Worm (Caenorhabditis elegans) whole organism, mixed stage, embryonic: ENCODE results near the gene mvb-12.

Experiments
- M03D4.4 ChIP-seq: sonication (generic microtip); optimal IDR thresholded peaks from 2 replicates; lab custom pipeline; 2017; ENCODE audit warnings: mild to moderate bottlenecking, missing genetic modification characterization, missing compliant biosample characterization
- bed-3 ChIP-seq: fragments of 200-800 bp; sonication (Bioruptor generic); optimal IDR thresholded peaks from 3 replicates; lab custom pipeline; 2018; ENCODE audit warnings: mild to moderate bottlenecking, missing genetic modification characterization, moderate library complexity, missing compliant biosample characterization
- blmp-1 ChIP-seq: fragments of 150-350 bp; optimal IDR thresholded peaks from 2 replicates; lab custom pipeline; 2014; ENCODE audit warnings: missing biosample characterization, missing genetic modification characterization
- ceh-39 ChIP-seq: fragments of 150-350 bp; optimal IDR thresholded peaks from 2 replicates; lab custom pipeline; 2014; ENCODE audit warnings: missing biosample characterization, missing genetic modification characterization
- ceh-43 ChIP-seq: fragments of 200-800 bp; sonication (Bioruptor generic); optimal IDR thresholded peaks from 2 replicates; lab custom pipeline; 2018; ENCODE audit warnings: mild to moderate bottlenecking, missing genetic modification characterization, moderate library complexity, missing compliant biosample characterization
- ceh-83 ChIP-seq: fragments of 200-800 bp; sonication (Bioruptor generic); optimal IDR thresholded peaks from 2 replicates; lab custom pipeline; 2018; ENCODE audit warnings: mild to moderate bottlenecking, missing genetic modification characterization, missing compliant biosample characterization
- ces-1 ChIP-seq: fragments of 150-350 bp; optimal IDR thresholded peaks from 2 replicates; lab custom pipeline; 2014; ENCODE audit warnings: missing biosample characterization, missing genetic modification reagents, missing genetic modification characterization
- cnd-1 ChIP-seq: fragments of 200-800 bp; sonication (Bioruptor generic); optimal IDR thresholded peaks from 2 replicates; lab custom pipeline; 2018; ENCODE audit warnings: mild to moderate bottlenecking, missing genetic modification characterization, missing compliant biosample characterization
- drap-1 ChIP-seq: fragments of 200-800 bp; sonication (Bioruptor generic); optimal IDR thresholded peaks from 3 replicates; lab custom pipeline; 2018; ENCODE audit warnings: mild to moderate bottlenecking, missing genetic modification characterization, missing compliant biosample characterization
- elt-1 ChIP-seq: sonication (generic microtip); optimal IDR thresholded peaks from 2 replicates; lab custom pipeline; 2017; ENCODE audit warnings: missing genetic modification characterization, mild to moderate bottlenecking, missing compliant biosample characterization, antibody characterized with exemption, moderate library complexity, borderline replicate concordance; ENCODE audit not compliant: insufficient read depth
- elt-3 ChIP-seq: fragments of 150-350 bp; optimal IDR thresholded peaks from 2 replicates; lab custom pipeline; 2014; ENCODE audit warnings: missing biosample characterization, missing genetic modification characterization
- flh-1 ChIP-seq: fragments of 200-800 bp; sonication (Bioruptor generic); optimal IDR thresholded peaks from 2 replicates; lab custom pipeline; 2018; ENCODE audit warnings: mild to moderate bottlenecking, missing genetic modification characterization, moderate library complexity, missing compliant biosample characterization
- hlh-1 ChIP-seq: fragments of 150-350 bp; optimal IDR thresholded peaks from 2 replicates; lab custom pipeline; 2014; ENCODE audit warnings: missing biosample characterization, missing genetic modification reagents, missing genetic modification characterization
- lin-13 ChIP-seq: fragments of 150-350 bp; optimal IDR thresholded peaks from 2 replicates; lab custom pipeline; 2014; ENCODE audit warnings: missing biosample characterization, missing genetic modification characterization
- lin-32 ChIP-seq: fragments of 200-800 bp; sonication (Bioruptor generic); optimal IDR thresholded peaks from 2 replicates; lab custom pipeline; 2018; ENCODE audit warnings: mild to moderate bottlenecking, missing genetic modification characterization, missing compliant biosample characterization
- lsy-2 ChIP-seq: fragments of 150-350 bp; optimal IDR thresholded peaks from 2 replicates; lab custom pipeline; 2014; ENCODE audit warnings: missing biosample characterization, missing genetic modification characterization
- mep-1 ChIP-seq: fragments of 150-350 bp; optimal IDR thresholded peaks from 2 replicates; lab custom pipeline; 2017; ENCODE audit warnings: missing biosample characterization, missing genetic modification reagents, missing genetic modification characterization, inconsistent platforms
- mls-2 ChIP-seq: sonication (generic microtip); optimal IDR thresholded peaks from 2 replicates; lab custom pipeline; 2016; ENCODE audit warnings: mild to moderate bottlenecking, missing genetic modification characterization, moderate library complexity, missing compliant biosample characterization
- nhr-12 ChIP-seq: fragments of 150-350 bp; optimal IDR thresholded peaks from 2 replicates; lab custom pipeline; 2014; ENCODE audit warnings: missing biosample characterization, missing genetic modification characterization
- nhr-2 ChIP-seq: fragments of 150-350 bp; optimal IDR thresholded peaks from 2 replicates; lab custom pipeline; 2014; ENCODE audit warnings: missing biosample characterization, missing genetic modification characterization
- nhr-237 ChIP-seq: fragments of 150-350 bp; optimal IDR thresholded peaks from 2 replicates; lab custom pipeline; 2014; ENCODE audit warnings: missing biosample characterization, missing genetic modification characterization
- nhr-28 ChIP-seq: fragments of 150-350 bp; optimal IDR thresholded peaks from 2 replicates; lab custom pipeline; 2014; ENCODE audit warnings: missing biosample characterization, missing genetic modification characterization
- nhr-76 ChIP-seq: sonication (generic microtip); optimal IDR thresholded peaks from 2 replicates; lab custom pipeline; 2017; ENCODE audit warnings: missing biosample characterization, missing genetic modification characterization
- pha-4 ChIP-seq: fragments of 150-350 bp; optimal IDR thresholded peaks from 2 replicates; lab custom pipeline; 2018; ENCODE audit warnings: missing biosample characterization, missing genetic modification reagents, missing genetic modification characterization
- sem-2 ChIP-seq: fragments of 200-800 bp; sonication (Bioruptor generic); optimal IDR thresholded peaks from 2 replicates; lab custom pipeline; 2018; ENCODE audit warnings: mild to moderate bottlenecking, missing genetic modification characterization, missing compliant biosample characterization
- snpc-4 ChIP-seq: fragments of 150-350 bp; optimal IDR thresholded peaks from 2 replicates; lab custom pipeline; 2014; ENCODE audit warnings: missing biosample characterization, missing genetic modification characterization
- sptf-1 ChIP-seq: sonication (generic microtip); optimal IDR thresholded peaks from 2 replicates; lab custom pipeline; 2017; ENCODE audit warnings: mild to moderate bottlenecking, missing genetic modification characterization, moderate library complexity, missing compliant biosample characterization
- tbx-8 ChIP-seq: fragments of 200-800 bp; sonication (Bioruptor generic); optimal IDR thresholded peaks from 2 replicates; lab custom pipeline; 2018; ENCODE audit warnings: mild to moderate bottlenecking, missing genetic modification characterization, moderate library complexity, missing compliant biosample characterization
- unc-120 ChIP-seq: sonication (generic microtip); optimal IDR thresholded peaks from 2 replicates; lab custom pipeline; 2017; ENCODE audit warnings: missing genetic modification characterization, missing compliant biosample characterization; ENCODE audit not compliant: poor library complexity, severe bottlenecking
- unc-39 ChIP-seq: fragments of 150-350 bp; optimal IDR thresholded peaks from 2 replicates; lab custom pipeline; 2014; ENCODE audit warnings: missing biosample characterization, missing genetic modification characterization
- unc-62 ChIP-seq: fragments of 150-350 bp; optimal IDR thresholded peaks from 2 replicates; lab custom pipeline; 2014; ENCODE audit warnings: missing biosample characterization, missing genetic modification reagents, missing genetic modification characterization
- zip-8 ChIP-seq: fragments of 150-350 bp; optimal IDR thresholded peaks from 2 replicates; lab custom pipeline; 2014; ENCODE audit warnings: missing biosample characterization, missing genetic modification characterization

Gene mvb-12

DNA sequence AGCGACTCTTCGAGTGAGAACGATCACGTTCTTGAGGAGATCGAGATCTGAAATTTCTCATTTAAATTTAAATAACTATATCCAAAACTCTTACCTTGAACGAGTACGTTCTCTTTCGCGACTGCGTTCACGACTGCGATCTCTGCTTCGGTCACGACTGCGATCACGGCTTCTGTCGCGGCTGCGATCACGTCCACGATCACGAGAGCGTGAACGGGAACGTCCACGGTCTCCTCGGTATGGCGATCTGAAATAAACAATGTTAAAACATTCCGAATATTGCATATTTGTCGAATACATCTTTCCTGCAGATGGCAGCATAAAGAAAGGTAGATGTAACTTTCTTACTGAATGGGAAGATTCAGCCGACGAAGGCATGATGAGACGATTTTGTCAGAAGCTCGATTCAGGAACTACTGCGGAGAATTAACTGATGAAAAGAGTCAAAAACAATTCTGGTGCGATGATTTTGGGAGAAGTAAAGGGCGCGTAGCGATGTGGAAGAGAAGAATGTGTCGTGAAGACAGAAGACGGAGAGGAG lies 40.1 kb upstream of the mvb-12 start:
- no peak for TF ChIP-seq nhr-76 (tag; lab: Kevin White, UChicago)
- no peak for TF ChIP-seq mep-1
- TF ChIP-seq ceh-43: no peak
- TF ChIP-seq ceh-83 (GFP tag; lab: Kevin White, UChicago): no peak
- TF ChIP-seq zip-8: no peak
- no peak for TF ChIP-seq cnd-1 (tag; lab: Kevin White, UChicago)
- TF ChIP-seq unc-120 (tag; lab: Kevin White, UChicago): no peak
- TF ChIP-seq nhr-237 (tag; lab: Kevin White, UChicago): no peak
- no peak for TF ChIP-seq blmp-1 (tag; lab: Kevin White, UChicago)
- TF ChIP-seq sem-2 (GFP tag; lab: Kevin White, UChicago): no peak
- no peak for TF ChIP-seq pha-4
- TF ChIP-seq unc-62 (GFP tag; lab: Kevin White, UChicago): no peak
- TF ChIP-seq mls-2: no peak
- TF ChIP-seq lsy-2 (tag; lab: Kevin White, UChicago): no peak
- no peak for TF ChIP-seq flh-1
- TF ChIP-seq M03D4.4 (tag; lab: Kevin White, UChicago): no peak
- no peak for TF ChIP-seq ceh-39
- TF ChIP-seq bed-3 (GFP tag; lab: Kevin White, UChicago): no peak

DNA sequence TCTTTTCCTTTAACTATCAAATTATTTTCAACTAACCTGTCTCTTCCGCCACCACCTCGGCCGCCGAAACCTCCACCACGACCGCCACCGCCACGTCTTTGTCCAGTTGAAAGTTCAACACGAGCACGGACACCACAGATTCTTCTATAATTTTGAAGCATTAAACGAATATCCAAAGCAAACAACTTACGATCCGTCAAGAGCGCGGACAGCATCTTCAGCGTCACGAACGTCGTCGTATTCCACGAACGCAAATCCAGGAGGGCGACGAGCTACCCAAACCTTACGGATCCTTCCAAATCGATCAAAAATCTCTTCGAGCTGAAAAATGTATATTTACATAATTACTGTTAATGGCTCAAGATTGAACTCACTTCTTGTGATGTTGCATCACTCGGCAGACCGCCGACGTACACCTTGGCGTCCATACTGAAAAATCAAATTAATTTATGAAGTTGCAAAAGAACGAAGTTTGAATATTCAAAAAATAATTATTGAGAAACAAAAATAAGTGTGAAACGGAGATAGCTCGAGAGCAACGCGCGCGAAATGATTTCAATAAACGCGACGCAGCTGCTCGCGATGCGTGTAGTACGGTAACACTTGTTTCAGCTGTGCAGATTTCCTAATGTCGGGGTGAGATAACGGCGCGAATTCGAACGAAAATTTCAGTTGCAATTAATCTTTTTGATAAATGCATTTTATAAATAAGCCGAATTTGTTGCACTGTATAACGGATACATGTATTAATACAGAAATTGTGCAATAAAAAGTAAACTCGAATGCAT lies 39.3 kb upstream of the mvb-12 start, which contains the start of gene rsp-6:
Gene rsp-6, minus strand, starts transcription at position 429 of the 788 bp plus-strand sequence.
- TF ChIP-seq lin-13 (tag; lab: Kevin White, UChicago) (peak; percentile 85), M03D4.4 (tag; lab: Kevin White, UChicago) (no peak), ceh-83 (GFP tag; lab: Kevin White, UChicago) (no peak), mep-1 (peak; percentile 98), lsy-2 (tag; lab: Kevin White, UChicago) (peak; percentile 98), snpc-4 (tag; lab: Kevin White, UChicago) (no peak), sem-2 (GFP tag; lab: Kevin White, UChicago) (no peak), drap-1 (GFP tag; lab: Kevin White, UChicago) (peak; percentile 20), tbx-8 (no peak), lin-32 (GFP tag; lab: Kevin White, UChicago) (no peak), zip-8 (no peak), nhr-28 (tag; lab: Kevin White, UChicago) (no peak), flh-1 (no peak), ceh-39 (peak; percentile 86), unc-62 (GFP tag; lab: Kevin White, UChicago) (peak; percentile 77), blmp-1 (tag; lab: Kevin White, UChicago) (no peak), cnd-1 (tag; lab: Kevin White, UChicago) (peak; percentile 58), nhr-237 (tag; lab: Kevin White, UChicago) (peak; percentile 86), pha-4 (peak; percentile 94), ceh-43 (no peak), sptf-1 (tag; lab: Kevin White, UChicago) (peak; percentile 6), ces-1 (GFP tag; lab: Kevin White, UChicago) (peak; percentile 87), nhr-12 (tag; lab: Kevin White, UChicago) (peak; percentile 2), unc-120 (tag; lab: Kevin White, UChicago) (peak; percentile 56), elt-1 (tag; lab: Kevin White, UChicago) (peak; percentile 30), bed-3 (GFP tag; lab: Kevin White, UChicago) (no peak), nhr-2 (tag; lab: Kevin White, UChicago) (no peak), hlh-1 (tag; lab: Kevin White, UChicago) (peak; percentile 95), unc-39 (tag; lab: Kevin White, UChicago) (no peak)
- TF ChIP-seq, all 35 proteins: peak for 15

DNA sequence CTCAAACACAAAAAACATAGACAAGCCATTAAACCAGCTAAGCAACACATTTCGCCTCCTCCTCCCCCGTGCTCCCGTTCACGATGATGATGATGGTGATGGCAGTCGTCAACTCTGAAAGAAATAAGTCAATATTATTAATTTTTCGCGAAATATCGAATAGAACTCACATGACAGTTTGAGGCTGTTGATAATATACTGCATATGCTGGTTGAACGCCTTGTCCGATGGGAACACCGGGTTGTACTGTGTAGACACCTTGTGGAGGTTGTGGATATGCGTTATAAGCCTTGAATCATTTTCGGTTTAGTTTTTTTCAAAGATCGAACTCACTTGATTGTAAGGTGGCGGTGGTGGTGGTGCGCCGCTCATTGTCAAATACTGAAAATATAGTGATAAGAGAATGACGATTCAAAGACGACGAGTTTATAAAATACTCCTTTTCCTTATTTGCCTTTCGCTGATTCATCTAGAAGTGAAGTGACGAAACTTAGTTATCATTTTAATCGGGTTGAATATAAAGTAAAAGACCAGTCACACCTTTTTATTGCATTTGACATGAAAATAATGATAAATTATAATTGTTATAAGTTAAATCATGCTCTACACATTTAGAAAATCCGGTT lies 38.4 kb upstream of the mvb-12 start, which contains the start of gene C33H5.13:
Gene C33H5.13, minus strand, starts transcription at position 443 of the 626 bp plus-strand sequence.
- no peak for TF ChIP-seq lin-32 (GFP tag; lab: Kevin White, UChicago)
- TF ChIP-seq pha-4: no peak
- no peak for TF ChIP-seq tbx-8
- TF ChIP-seq nhr-237 (tag; lab: Kevin White, UChicago): no peak
- TF ChIP-seq M03D4.4 (tag; lab: Kevin White, UChicago): no peak
- TF ChIP-seq elt-3: no peak
- no peak for TF ChIP-seq cnd-1 (tag; lab: Kevin White, UChicago)
- no peak for TF ChIP-seq bed-3 (GFP tag; lab: Kevin White, UChicago)
- TF ChIP-seq lin-13 (tag; lab: Kevin White, UChicago): no peak
- TF ChIP-seq hlh-1 (tag; lab: Kevin White, UChicago): no peak
- TF ChIP-seq snpc-4 (tag; lab: Kevin White, UChicago): no peak
- no peak for TF ChIP-seq lsy-2 (tag; lab: Kevin White, UChicago)
- no peak for TF ChIP-seq ceh-43
- no peak for TF ChIP-seq unc-39 (tag; lab: Kevin White, UChicago)
- no peak for TF ChIP-seq mls-2
- TF ChIP-seq nhr-28 (tag; lab: Kevin White, UChicago): no peak
- no peak for TF ChIP-seq drap-1 (GFP tag; lab: Kevin White, UChicago)
- no peak for TF ChIP-seq ces-1 (GFP tag; lab: Kevin White, UChicago)
